Worm (Caenorhabditis elegans): ENCODE results near the gene C08E8.2.
"Not testable (repeated sequence)": the region's sequence is repeated elsewhere in the genome, so short reads cannot be mapped to it uniquely, and the experiment has no call there.

Gene C08E8.2

DNA sequence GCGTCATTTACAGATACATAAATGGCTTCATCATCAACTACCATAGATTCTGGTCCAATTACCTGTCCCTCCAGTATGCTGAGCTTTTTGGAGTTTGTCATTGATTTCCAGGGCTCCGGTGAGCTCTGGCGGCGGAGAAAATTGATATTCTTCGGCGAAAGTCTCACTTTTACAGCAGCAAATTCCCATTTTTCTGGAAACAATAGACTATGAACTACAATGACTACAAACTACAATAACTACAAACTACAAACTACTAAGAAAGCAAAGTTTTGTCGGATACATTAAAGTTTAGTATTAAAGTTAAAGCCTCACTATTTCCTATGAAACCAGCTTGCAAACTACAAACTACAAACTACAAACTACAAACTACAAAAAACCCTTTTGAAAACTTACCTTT, at the start of gene C08E8.2:
Gene C08E8.2 (minus strand): TSS at position 101 of the 400 bp plus-strand sequence.
- TF ChIP-seq W03F9.2 (tag; optimal IDR thresholded peaks at IDR 0.05) = no peak
- TF ChIP-seq him-1 (tag; optimal IDR thresholded peaks at IDR 0.05) = no peak
- no peak for TF ChIP-seq dao-5 (tag; optimal IDR thresholded peaks at IDR 0.05)

DNA sequence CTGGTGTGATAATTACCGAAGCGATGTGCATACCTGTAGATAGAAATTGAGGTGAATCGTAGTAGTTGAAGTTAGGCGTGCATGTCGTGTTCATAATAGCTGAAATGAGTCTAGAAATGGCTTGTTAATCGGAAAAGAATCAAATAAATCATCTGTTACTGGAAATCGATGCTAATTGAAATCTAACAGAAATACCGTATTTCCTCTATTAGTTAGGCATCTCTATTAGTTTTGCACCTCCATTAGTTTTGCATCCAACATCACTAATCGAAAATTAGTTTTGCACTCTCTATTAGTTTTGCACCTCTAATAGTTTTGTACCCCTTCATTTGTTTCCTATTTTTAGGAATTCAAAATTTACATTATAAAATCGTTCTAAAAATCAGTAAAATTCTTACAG, 49.1 kb upstream of the C08E8.2 start, which contains the start of gene srh-209:
Gene srh-209 (minus strand): TSS at position 101 of the 400 bp plus-strand sequence.
- TF ChIP-seq W03F9.2, dao-5, him-1 (tag; optimal IDR thresholded peaks at IDR 0.05): not testable (repeated sequence)

- no peak for TF ChIP-seq W03F9.2 (tag; optimal IDR thresholded peaks at IDR 0.05)
- TF ChIP-seq him-1 (tag; optimal IDR thresholded peaks at IDR 0.05) = no peak
- TF ChIP-seq dao-5 (tag; optimal IDR thresholded peaks at IDR 0.05) = no peak
Measured at ce11 chrV:18402743-18403142, 47.1 kb upstream of the C08E8.2 start.

DNA sequence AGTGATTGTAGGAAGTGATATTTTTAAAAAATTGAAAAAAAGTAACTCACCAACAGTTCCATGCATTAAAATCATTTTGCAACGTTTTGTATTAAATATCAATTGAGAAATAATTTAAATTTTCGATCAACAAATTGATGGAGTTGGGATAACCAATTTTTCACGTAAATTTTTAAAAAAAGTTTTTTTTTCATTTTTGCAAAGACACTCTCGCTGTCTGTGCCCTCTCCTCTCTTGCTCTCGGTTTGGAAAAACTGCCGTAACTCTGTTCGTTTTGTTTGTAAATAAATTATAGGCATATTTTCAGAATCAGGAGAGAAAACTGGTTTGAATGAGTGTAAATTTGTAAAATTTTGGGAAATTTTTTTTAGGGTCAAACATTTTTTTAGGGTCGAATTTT, 42.2 kb upstream of the C08E8.2 start, which contains the start of gene Y51A2B.16:
Gene Y51A2B.16 (minus strand): TSS at position 101 of the 400 bp plus-strand sequence.
- TF ChIP-seq him-1 (tag; optimal IDR thresholded peaks at IDR 0.05) (no peak), W03F9.2 (tag; optimal IDR thresholded peaks at IDR 0.05) (no peak), dao-5 (tag; optimal IDR thresholded peaks at IDR 0.05) (no peak)

DNA sequence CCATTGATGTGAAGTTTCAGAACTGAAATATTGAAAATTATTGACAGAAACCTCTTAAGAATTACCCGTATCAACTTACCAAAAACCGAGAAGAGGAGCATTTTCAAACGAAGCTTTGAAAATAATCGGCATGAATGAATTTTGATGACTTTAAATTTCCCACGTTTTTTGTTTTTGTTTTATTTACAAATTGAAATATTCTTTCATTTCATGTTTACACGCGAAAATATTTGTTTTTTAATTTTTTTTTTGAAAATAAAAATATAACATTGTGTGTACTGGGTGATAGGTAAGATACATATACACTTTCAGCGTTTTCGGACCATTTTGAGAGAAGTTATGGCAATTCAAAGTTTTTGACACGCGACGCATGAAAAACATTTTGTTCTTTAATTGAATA, 40.0 kb upstream of the C08E8.2 start, which contains the start of gene Y51A2B.9:
Gene Y51A2B.9 (minus strand): TSS at position 101 of the 400 bp plus-strand sequence.
- TF ChIP-seq him-1 (tag; optimal IDR thresholded peaks at IDR 0.05) (no peak), dao-5 (tag; optimal IDR thresholded peaks at IDR 0.05) (no peak), W03F9.2 (tag; optimal IDR thresholded peaks at IDR 0.05) (no peak)

- TF ChIP-seq dao-5 (tag; optimal IDR thresholded peaks at IDR 0.05) (no peak), him-1 (tag; optimal IDR thresholded peaks at IDR 0.05) (no peak), W03F9.2 (tag; optimal IDR thresholded peaks at IDR 0.05) (no peak)
Measured at ce11 chrV:18394203-18394602, 38.6 kb upstream of the C08E8.2 start, which contains the start of gene Y51A2B.6. Y51A2B.6 (minus strand) TSS chrV:18394303.

DNA sequence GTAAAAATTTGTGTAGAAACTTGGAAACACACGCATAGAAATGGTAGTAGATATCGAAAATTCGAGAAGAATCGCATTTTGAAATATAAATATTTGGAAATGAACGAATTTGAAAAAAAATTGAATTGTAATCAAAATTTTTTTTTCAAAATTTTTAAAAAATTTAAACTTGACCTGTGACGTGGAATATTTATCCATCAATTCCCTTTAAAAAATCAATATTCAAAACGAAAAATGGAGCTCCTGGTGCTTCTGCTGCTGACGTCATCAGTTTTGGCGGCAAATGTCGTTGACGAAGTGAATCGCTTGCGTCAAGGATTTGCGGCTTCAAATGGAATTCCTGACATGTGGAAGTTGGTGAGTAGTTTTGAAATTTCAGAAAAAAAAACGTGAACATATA, 33.4 kb upstream of the C08E8.2 start, which contains the start of the genes Y51A2B.4 and Y51A2B.5:
Gene Y51A2B.4 (minus strand): TSS at position 101 of the 400 bp plus-strand sequence.
Gene Y51A2B.5 (plus strand): TSS at position 232 of the 400 bp plus-strand sequence.
- TF ChIP-seq dao-5 (tag; optimal IDR thresholded peaks at IDR 0.05) (no peak), W03F9.2 (tag; optimal IDR thresholded peaks at IDR 0.05) (no peak), him-1 (tag; optimal IDR thresholded peaks at IDR 0.05) (no peak)

ce11 chrV:18382590-18382989, 26.9 kb upstream of the C08E8.2 start, which contains the start of gene nhr-288:
nhr-288 (minus strand) TSS chrV:18382690.
- TF ChIP-seq W03F9.2 (tag; optimal IDR thresholded peaks at IDR 0.05) (no peak), him-1 (tag; optimal IDR thresholded peaks at IDR 0.05) (no peak), dao-5 (tag; optimal IDR thresholded peaks at IDR 0.05) (no peak)

- TF ChIP-seq dao-5 (tag; optimal IDR thresholded peaks at IDR 0.05) (no peak), him-1 (tag; optimal IDR thresholded peaks at IDR 0.05) (no peak)
Measured at ce11 chrV:18378819-18379218, 23.2 kb upstream of the C08E8.2 start, which contains the start of gene Y51A2B.8. Y51A2B.8 (plus strand) TSS chrV:18379119.

DNA sequence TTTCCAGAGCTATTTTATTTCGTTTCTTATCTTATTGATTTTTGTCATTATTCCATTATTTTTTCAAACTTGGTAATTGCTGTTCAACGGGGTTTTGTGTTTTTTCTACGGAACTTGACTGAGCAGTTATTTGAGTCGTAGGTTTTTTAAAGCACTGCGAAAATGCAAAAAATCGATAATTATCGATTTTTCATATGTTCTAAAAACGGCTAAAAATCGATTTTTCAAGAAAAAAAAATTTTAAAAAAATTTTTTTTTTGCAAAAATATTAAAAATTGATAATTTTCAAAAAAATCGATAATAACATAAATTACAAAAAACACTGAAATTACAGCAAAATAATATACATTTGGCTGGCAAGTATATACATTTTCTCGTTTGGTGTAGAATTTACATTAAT, 19.9 kb upstream of the C08E8.2 start:
- TF ChIP-seq dao-5 (tag; optimal IDR thresholded peaks at IDR 0.05) (no peak), him-1 (tag; optimal IDR thresholded peaks at IDR 0.05) (no peak), W03F9.2 (tag; optimal IDR thresholded peaks at IDR 0.05) (no peak)

DNA sequence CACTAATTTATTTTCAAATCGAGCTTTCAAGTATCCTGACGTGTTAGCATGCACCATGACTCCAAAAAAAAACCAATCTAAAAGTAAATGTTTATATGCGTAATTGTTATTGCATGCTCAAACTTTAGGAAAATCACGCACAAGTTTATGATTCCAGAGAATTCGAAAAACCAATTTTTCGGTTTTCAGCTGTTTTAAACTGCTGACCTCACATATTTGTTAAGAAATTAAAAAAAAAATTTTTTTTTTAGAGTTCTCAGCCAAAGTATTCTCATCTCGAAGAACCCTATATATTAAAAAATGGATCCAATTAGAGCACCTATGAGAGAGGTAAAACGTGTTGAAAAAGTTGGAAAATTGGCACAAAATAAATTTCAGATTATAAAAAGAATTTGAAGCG, 18.6 kb upstream of the C08E8.2 start, which contains the start of gene Y51A2B.2:
Gene Y51A2B.2 (plus strand): TSS at position 301 of the 400 bp plus-strand sequence.
- TF ChIP-seq W03F9.2 (tag; optimal IDR thresholded peaks at IDR 0.05) = no peak
- no peak for TF ChIP-seq dao-5 (tag; optimal IDR thresholded peaks at IDR 0.05)

DNA sequence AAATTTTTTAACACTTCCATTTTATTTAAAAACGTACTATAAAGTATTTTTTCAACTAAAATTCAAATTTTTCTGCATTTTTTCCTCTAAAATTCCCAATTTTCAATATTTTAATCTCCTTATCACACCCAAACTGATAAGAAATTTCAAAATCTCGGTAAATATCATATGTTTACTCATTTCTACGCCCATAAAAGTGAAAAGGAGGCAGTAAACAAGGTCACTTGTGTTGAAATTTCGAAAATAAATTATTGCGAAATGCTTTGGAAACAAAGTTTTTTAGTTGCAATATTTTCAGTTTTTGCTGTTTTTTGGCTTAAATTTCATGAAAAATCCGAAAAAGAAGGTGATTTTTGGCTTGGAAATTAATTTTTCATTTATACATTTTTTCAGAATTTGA, 15.9 kb upstream of the C08E8.2 start, which contains the start of gene C08E8.4:
Gene C08E8.4 (plus strand): TSS at position 268 of the 400 bp plus-strand sequence.
- TF ChIP-seq dao-5 (tag; optimal IDR thresholded peaks at IDR 0.05) (no peak), him-1 (tag; optimal IDR thresholded peaks at IDR 0.05) (no peak), W03F9.2 (tag; optimal IDR thresholded peaks at IDR 0.05) (no peak)

ce11 chrV:18371028-18371427, 15.4 kb upstream of the C08E8.2 start:
- TF ChIP-seq him-1 (tag; optimal IDR thresholded peaks at IDR 0.05) (no peak), W03F9.2 (tag; optimal IDR thresholded peaks at IDR 0.05) (no peak), dao-5 (tag; optimal IDR thresholded peaks at IDR 0.05) (no peak)

DNA sequence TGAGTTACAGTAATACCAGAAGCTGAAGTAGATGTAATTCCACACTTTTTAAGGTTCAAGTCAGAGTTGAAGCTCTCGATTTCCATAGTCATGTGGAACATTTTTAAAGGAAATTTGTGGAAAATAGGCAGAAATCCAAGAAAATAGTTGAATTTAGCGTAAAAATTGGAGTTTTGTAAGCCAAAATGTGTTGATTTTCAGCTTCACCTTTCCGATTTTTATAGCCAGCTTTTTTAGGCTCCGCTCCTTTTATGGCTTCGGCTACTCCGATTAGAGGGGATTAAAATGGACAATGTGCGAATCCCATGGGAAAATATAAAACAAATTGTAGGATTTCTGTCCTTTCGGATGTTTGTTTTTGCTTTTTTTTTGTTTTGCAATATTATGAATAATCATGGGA, 12.7 kb upstream of the C08E8.2 start, which contains the start of gene C08E8.6:
Gene C08E8.6 (minus strand): TSS at position 101 of the 400 bp plus-strand sequence.
- TF ChIP-seq him-1 (tag; optimal IDR thresholded peaks at IDR 0.05) = no peak
- no peak for TF ChIP-seq W03F9.2 (tag; optimal IDR thresholded peaks at IDR 0.05)
- TF ChIP-seq dao-5 (tag; optimal IDR thresholded peaks at IDR 0.05) = no peak

DNA sequence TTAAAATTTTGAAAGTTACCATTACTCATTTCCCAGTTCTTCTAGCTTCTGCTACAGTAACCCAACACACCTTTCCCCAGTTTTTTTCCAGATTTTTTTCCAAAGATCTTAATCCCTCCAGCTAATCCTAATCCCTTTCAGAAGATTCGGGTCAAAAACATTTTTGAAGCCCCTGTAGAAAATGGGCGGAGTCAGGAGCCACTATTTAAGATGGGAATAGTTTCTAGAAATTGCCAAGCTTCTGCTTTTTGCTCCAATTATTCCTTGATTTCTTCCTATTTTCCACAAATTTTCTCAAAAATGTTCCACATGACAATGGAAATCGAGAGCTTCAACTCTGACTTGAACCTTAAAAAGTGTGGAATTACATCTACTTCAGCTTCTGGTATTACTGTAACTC, 8.9 kb upstream of the C08E8.2 start, which contains the start of gene C08E8.9:
Gene C08E8.9 (plus strand): TSS at position 301 of the 400 bp plus-strand sequence.
- TF ChIP-seq dao-5 (tag; optimal IDR thresholded peaks at IDR 0.05) = no peak
- TF ChIP-seq him-1 (tag; optimal IDR thresholded peaks at IDR 0.05) = no peak
- no peak for TF ChIP-seq W03F9.2 (tag; optimal IDR thresholded peaks at IDR 0.05)

Measured in whole organism, L4/young adult.